Worm (Caenorhabditis elegans): Measurements from ENCODE around the gene W08G11.1.
"Not testable (repeated sequence)": the region's sequence is repeated elsewhere in the genome, so short reads cannot be mapped to it uniquely, and the experiment has no call there.

DNA sequence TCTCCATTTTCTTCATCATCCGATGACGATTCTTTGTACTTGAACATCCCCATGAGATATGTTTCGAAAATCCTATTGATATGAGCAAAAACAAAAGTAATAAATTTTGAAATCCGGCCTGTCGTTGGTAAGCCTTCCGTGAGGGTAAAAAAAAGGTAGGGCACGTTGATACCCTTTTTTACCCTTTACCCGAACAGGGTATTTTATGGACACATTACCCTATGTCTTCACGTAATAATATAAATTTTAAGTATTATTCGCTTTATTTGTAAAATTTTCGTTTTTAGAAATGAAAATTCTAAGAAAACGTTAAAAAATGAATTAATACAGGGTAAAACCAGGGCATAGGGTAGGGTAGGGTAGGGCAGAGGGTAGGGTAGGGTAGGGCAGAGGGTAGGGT is 36.9 kb downstream of the W08G11.1 start, which contains the start of gene F13A7.7:
- not testable (repeated sequence) for TF ChIP-seq him-1, W03F9.2, dao-5 (tag; optimal IDR thresholded peaks at IDR 0.05)

All from whole organism, L4/young adult.